Fruit fly (Drosophila melanogaster) whole organism, embryonic: Measurements from ENCODE around the gene Zn72D.
A peak's percentile ranks its signal among the peaks of the same experiment; 100 is the strongest.

Experiments
- Antp ChIP-seq: fragments of 200-800 bp; sonication (Bioruptor generic); optimal IDR thresholded peaks from 3 replicates; lab custom pipeline; 2016; ENCODE audit warnings: missing biosample characterization, missing genetic modification characterization
- Awh ChIP-seq: fragments of 200-800 bp; sonication (Bioruptor generic); IDR thresholded peaks from 2 replicates; pipeline ENCODE4, ENCODE4 v1.3.6; 2022; ENCODE audit warnings: missing biosample characterization, missing genetic modification characterization
- CG11456 ChIP-seq: fragments of 200-800 bp; sonication (Bioruptor generic); IDR thresholded peaks from 3 replicates; pipeline ENCODE4 v1.3.6; 2022; ENCODE audit warnings: missing biosample characterization, missing genetic modification characterization
- CG12236 ChIP-seq: fragments of 200-800 bp; sonication (Bioruptor generic); optimal IDR thresholded peaks from 2 replicates; lab custom pipeline; 2016; ENCODE audit warnings: missing biosample characterization, missing genetic modification characterization
- CG12299 ChIP-seq: fragments of 200-800 bp; sonication (Bioruptor generic); optimal IDR thresholded peaks from 2 replicates; lab custom pipeline; 2018; ENCODE audit warnings: missing biosample characterization, mild to moderate bottlenecking, missing genetic modification characterization
- CG14441 ChIP-seq: fragments of 200-800 bp; sonication (Bioruptor generic); IDR thresholded peaks from 2 replicates; pipeline ENCODE4 v1.3.6; 2022; ENCODE audit warnings: missing biosample characterization, missing genetic modification characterization
- CG1529 ChIP-seq: fragments of 200-800 bp; sonication (Bioruptor generic); optimal IDR thresholded peaks from 3 replicates; lab custom pipeline; 2018; ENCODE audit warnings: missing biosample characterization, missing genetic modification characterization
- CG15514 ChIP-seq: fragments of 200-800 bp; sonication (Bioruptor generic); optimal IDR thresholded peaks from 3 replicates; lab custom pipeline; 2017; ENCODE audit warnings: missing biosample characterization, missing genetic modification characterization, mild to moderate bottlenecking, moderate library complexity, missing genetic modification reagents
- CG15696 ChIP-seq: fragments of 200-800 bp; sonication (Bioruptor generic); optimal IDR thresholded peaks from 2 replicates; lab custom pipeline; 2019; ENCODE audit warnings: missing biosample characterization, mild to moderate bottlenecking, missing genetic modification characterization, moderate library complexity
- CG16779 ChIP-seq: fragments of 200-800 bp; sonication (Bioruptor generic); IDR thresholded peaks from 2 replicates; pipeline ENCODE4 v1.3.6; 2022; ENCODE audit warnings: missing biosample characterization, missing genetic modification characterization
- CG16863 ChIP-seq: fragments of 200-800 bp; sonication (Bioruptor generic); optimal IDR thresholded peaks from 3 replicates; lab custom pipeline; 2016; ENCODE audit warnings: missing biosample characterization, missing genetic modification characterization
- CG18476 ChIP-seq: fragments of 200-800 bp; sonication (Bioruptor generic); optimal IDR thresholded peaks from 2 replicates; lab custom pipeline; 2016; ENCODE audit warnings: missing biosample characterization, mild to moderate bottlenecking, missing genetic modification characterization
- CG2678 ChIP-seq: fragments of 200-800 bp; sonication (Bioruptor generic); optimal IDR thresholded peaks from 3 replicates; lab custom pipeline; 2019; ENCODE audit warnings: missing biosample characterization, mild to moderate bottlenecking, missing genetic modification characterization, moderate library complexity
- CG30403 ChIP-seq: fragments of 200-800 bp; sonication (Bioruptor generic); optimal IDR thresholded peaks from 3 replicates; lab custom pipeline; 2016; ENCODE audit warnings: missing biosample characterization, missing genetic modification characterization
- CG31224 ChIP-seq: fragments of 200-800 bp; sonication (Bioruptor generic); IDR thresholded peaks from 2 replicates; pipeline ENCODE4 v1.3.6; 2022; ENCODE audit warnings: missing biosample characterization, missing genetic modification characterization
- CG4820 ChIP-seq: fragments of 200-800 bp; sonication (Bioruptor generic); optimal IDR thresholded peaks from 3 replicates; lab custom pipeline; 2016; ENCODE audit warnings: missing biosample characterization, missing genetic modification characterization
- CG8359 ChIP-seq: fragments of 200-800 bp; sonication (Bioruptor generic); optimal IDR thresholded peaks from 2 replicates; lab custom pipeline; 2017; ENCODE audit warnings: missing biosample characterization, mild to moderate bottlenecking, missing genetic modification characterization, borderline replicate concordance
- CG9727 ChIP-seq: fragments of 200-800 bp; sonication (Bioruptor generic); optimal IDR thresholded peaks from 3 replicates; lab custom pipeline; 2017; ENCODE audit warnings: missing biosample characterization, mild to moderate bottlenecking, missing genetic modification characterization
- CG9817 ChIP-seq: fragments of 200-800 bp; sonication (Bioruptor generic); optimal IDR thresholded peaks from 2 replicates; lab custom pipeline; 2018; ENCODE audit warnings: missing biosample characterization, mild to moderate bottlenecking, missing genetic modification characterization, moderate library complexity
- Deaf1 ChIP-seq: fragments of 200-800 bp; optimal IDR thresholded peaks from 3 replicates; lab custom pipeline; 2019; ENCODE audit warnings: missing biosample characterization, mild to moderate bottlenecking, missing genetic modification characterization, moderate library complexity
- Doc2 ChIP-seq: fragments of 200-800 bp; sonication (Bioruptor generic); IDR thresholded peaks from 2 replicates; pipeline ENCODE4 v1.3.6; 2022; ENCODE audit warnings: missing biosample characterization, missing genetic modification characterization
- Drgx ChIP-seq: fragments of 200-800 bp; sonication (Bioruptor generic); IDR thresholded peaks from 2 replicates; pipeline ENCODE4 v1.3.6; 2022; ENCODE audit warnings: missing biosample characterization, missing genetic modification characterization
- Eip74EF ChIP-seq, 2 experiments: fragments of 200-800 bp in 1 of 2; fragments of >200 bp in 1 of 2; sonication (Bioruptor generic) in 1 of 2; optimal IDR thresholded peaks; 2 replicates each; lab custom pipeline; 2017 to 2019; ENCODE audit warnings: missing biosample characterization in 2 of 2, missing genetic modification characterization in 2 of 2, mild to moderate bottlenecking in 1 of 2, moderate library complexity in 1 of 2
- Hr78 ChIP-seq, 2 experiments: fragments of 200-800 bp in 1 of 2; fragments of >200 bp in 1 of 2; sonication (Bioruptor generic) in 1 of 2; optimal IDR thresholded peaks; 2 replicates each; lab custom pipeline; 2017 to 2019; ENCODE audit warnings: missing biosample characterization in 2 of 2, missing genetic modification characterization in 2 of 2, mild to moderate bottlenecking in 1 of 2, moderate library complexity in 1 of 2
- Sry-β ChIP-seq: fragments of 200-800 bp; sonication (Bioruptor generic); optimal IDR thresholded peaks from 2 replicates; lab custom pipeline; 2018; ENCODE audit warnings: missing biosample characterization, mild to moderate bottlenecking, missing genetic modification characterization, moderate library complexity
- Stat92E ChIP-seq, 3 experiments: fragments of >200 bp in 2 of 3; fragments of 200-800 bp in 1 of 3; sonication (Bioruptor generic) in 1 of 3; optimal IDR thresholded peaks; 2 replicates each; lab custom pipeline; 2017 to 2019; ENCODE audit warnings: missing biosample characterization in 3 of 3, missing genetic modification characterization in 3 of 3, mild to moderate bottlenecking in 1 of 3, moderate library complexity in 1 of 3
- Tbp ChIP-seq: fragments of >200 bp; optimal IDR thresholded peaks from 2 replicates; lab custom pipeline; 2018; ENCODE audit warnings: missing biosample characterization, missing genetic modification characterization
- Vsx1 ChIP-seq: fragments of 200-800 bp; sonication (Bioruptor generic); optimal IDR thresholded peaks from 2 replicates; lab custom pipeline; 2017; ENCODE audit warnings: missing biosample characterization, mild to moderate bottlenecking, missing genetic modification characterization, missing genetic modification reagents
- ab ChIP-seq: fragments of 200-800 bp; sonication (Bioruptor generic); optimal IDR thresholded peaks from 2 replicates; lab custom pipeline; 2016; ENCODE audit warnings: missing biosample characterization, missing genetic modification characterization
- ac ChIP-seq: fragments of 200-800 bp; sonication (Bioruptor generic); optimal IDR thresholded peaks from 3 replicates; lab custom pipeline; 2017; ENCODE audit warnings: missing biosample characterization, mild to moderate bottlenecking, missing genetic modification characterization
- croc ChIP-seq: fragments of 200-800 bp; sonication (Bioruptor generic); conservative IDR thresholded peaks from 3 replicates; pipeline ENCODE4 v1.3.6; 2022; ENCODE audit warnings: missing biosample characterization, missing genetic modification characterization
- crp ChIP-seq, 2 experiments: fragments of 200-800 bp; sonication (Bioruptor generic); optimal IDR thresholded peaks; 2 replicates in 1 of 2; 3 replicates in 1 of 2; lab custom pipeline; 2017; ENCODE audit warnings: missing biosample characterization in 2 of 2, missing genetic modification characterization in 2 of 2, mild to moderate bottlenecking in 1 of 2, moderate library complexity in 1 of 2
- dimm ChIP-seq: fragments of 200-800 bp; sonication (Bioruptor generic); IDR thresholded peaks from 2 replicates; pipeline ENCODE4 v1.3.6; 2022; ENCODE audit warnings: missing biosample characterization, missing genetic modification characterization
- exex ChIP-seq: fragments of 200-800 bp; sonication (Bioruptor generic); optimal IDR thresholded peaks from 4 replicates; lab custom pipeline; 2018; ENCODE audit warnings: missing biosample characterization, mild to moderate bottlenecking, missing genetic modification characterization, moderate library complexity
- gsb ChIP-seq: fragments of 200-800 bp; sonication (Bioruptor generic); IDR thresholded peaks from 2 replicates; pipeline ENCODE4 v1.3.6; 2022; ENCODE audit warnings: missing biosample characterization, missing genetic modification characterization
- her ChIP-seq: fragments of 200-800 bp; sonication (Bioruptor generic); optimal IDR thresholded peaks from 2 replicates; lab custom pipeline; 2016; ENCODE audit warnings: missing biosample characterization, missing genetic modification characterization
- kay ChIP-seq: fragments of 200-800 bp; sonication (Bioruptor generic); optimal IDR thresholded peaks from 2 replicates; lab custom pipeline; 2016; ENCODE audit warnings: missing biosample characterization, missing genetic modification characterization
- nom ChIP-seq: fragments of 200-800 bp; sonication (Bioruptor generic); optimal IDR thresholded peaks from 2 replicates; lab custom pipeline; 2017; ENCODE audit warnings: missing biosample characterization, missing genetic modification characterization, mild to moderate bottlenecking, moderate library complexity, missing genetic modification reagents
- odd ChIP-seq: fragments of 200-800 bp; sonication (Bioruptor generic); optimal IDR thresholded peaks from 2 replicates; lab custom pipeline; 2017; ENCODE audit warnings: missing biosample characterization, mild to moderate bottlenecking, missing genetic modification characterization
- org-1 ChIP-seq: fragments of 200-800 bp; sonication (Bioruptor generic); optimal IDR thresholded peaks from 2 replicates; lab custom pipeline; 2017; ENCODE audit warnings: missing biosample characterization, missing genetic modification characterization
- p53 ChIP-seq: fragments of 200-800 bp; sonication (Bioruptor generic); optimal IDR thresholded peaks from 2 replicates; lab custom pipeline; 2016; ENCODE audit warnings: missing biosample characterization, missing genetic modification characterization
- ro ChIP-seq: fragments of 200-800 bp; sonication (Bioruptor generic); IDR thresholded peaks from 2 replicates; pipeline ENCODE4 v1.3.6; 2022; ENCODE audit warnings: missing biosample characterization, missing genetic modification characterization
- tio ChIP-seq: fragments of 200-800 bp; sonication (Bioruptor generic); optimal IDR thresholded peaks from 2 replicates; lab custom pipeline; 2017; ENCODE audit warnings: missing biosample characterization, missing genetic modification characterization, inconsistent platforms
- trem ChIP-seq: fragments of 200-800 bp; optimal IDR thresholded peaks from 3 replicates; lab custom pipeline; 2019; ENCODE audit warnings: missing biosample characterization, mild to moderate bottlenecking, missing genetic modification characterization, moderate library complexity
- vfl ChIP-seq: fragments of 200-800 bp; sonication (Bioruptor generic); optimal IDR thresholded peaks from 2 replicates; lab custom pipeline; 2016; ENCODE audit warnings: missing biosample characterization, missing genetic modification characterization
- vnd ChIP-seq: fragments of 200-800 bp; sonication (Bioruptor generic); IDR thresholded peaks from 3 replicates; pipeline ENCODE4 v1.3.6; 2022; ENCODE audit warnings: missing biosample characterization, missing genetic modification characterization; ENCODE audit not compliant: partially characterized antibody
- zen2 ChIP-seq: fragments of 200-800 bp; sonication (Bioruptor generic); IDR thresholded peaks from 3 replicates; pipeline ENCODE4 v1.3.6; 2022; ENCODE audit warnings: missing biosample characterization, missing genetic modification characterization; ENCODE audit not compliant: partially characterized antibody
- zfh1 ChIP-seq: fragments of 200-800 bp; sonication (Bioruptor generic); IDR thresholded peaks from 3 replicates; pipeline ENCODE4 v1.3.6; 2022; ENCODE audit warnings: missing biosample characterization, missing genetic modification characterization
- zfh2 ChIP-seq: fragments of 200-800 bp; sonication (Bioruptor generic); optimal IDR thresholded peaks from 2 replicates; lab custom pipeline; 2016; ENCODE audit warnings: missing biosample characterization, missing genetic modification characterization

Zn72D gene

DNA sequence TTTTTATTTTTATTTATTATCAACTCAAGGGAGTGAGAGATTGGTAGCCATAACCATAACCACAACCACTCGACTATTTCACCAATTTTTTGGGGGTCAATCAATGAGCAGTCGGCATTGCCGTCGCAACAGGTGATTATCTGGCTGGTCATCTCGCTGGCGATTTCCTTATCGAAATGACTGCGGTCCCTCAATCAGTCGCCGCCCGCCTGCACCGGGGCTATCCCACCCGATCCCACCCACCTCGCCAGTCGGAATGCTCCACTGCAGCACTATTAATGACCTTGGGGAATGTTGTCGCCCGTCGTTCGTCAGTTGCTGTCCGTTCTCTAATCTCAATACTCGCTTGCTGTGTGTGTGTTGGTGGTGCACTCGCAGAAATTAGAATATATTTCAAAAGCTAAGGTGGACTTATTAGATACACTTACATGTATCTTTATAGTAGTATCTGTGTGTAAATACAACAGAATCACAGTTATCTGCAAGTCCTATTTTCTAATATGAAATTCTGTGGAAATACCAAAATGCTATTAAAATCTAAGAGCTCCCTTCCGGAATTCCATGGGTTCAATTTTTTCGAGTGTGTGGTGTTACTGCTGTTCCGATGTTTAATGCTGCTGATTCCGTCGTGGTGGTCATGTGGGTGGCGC lies 48.1 kb upstream of the Zn72D start (continued):
- no peak for TF ChIP-seq crp (GFP tag; optimal IDR thresholded peaks at IDR 0.05; lab: Kevin White, UChicago)
- TF ChIP-seq CG2678: peak; percentile 86
- no peak for TF ChIP-seq odd (GFP tag; lab: Kevin White, UChicago)
- TF ChIP-seq Tbp (GFP tag; lab: Kevin White, UChicago): no peak
- peak; percentile 12 for TF ChIP-seq CG1529 (GFP tag; lab: Kevin White, UChicago)
- TF ChIP-seq Stat92E (GFP tag; optimal IDR thresholded peaks at IDR 0.05; lab: Kevin White, UChicago): no peak
- TF ChIP-seq trem (tag; lab: Kevin White, UChicago): no peak
- TF ChIP-seq CG9817: peak; percentile 72
- TF ChIP-seq Eip74EF (GFP tag; optimal IDR thresholded peaks at IDR 0.05; lab: Kevin White, UChicago): peak in 1 of 2 experiments; percentile 25
- TF ChIP-seq her: peak; percentile 42
- no peak for TF ChIP-seq vfl (GFP tag; lab: Kevin White, UChicago)
- TF ChIP-seq Awh (GFP tag; lab: Robert Waterston, UW): no peak
- no peak for TF ChIP-seq CG16779 (GFP tag; lab: Robert Waterston, UW)
- no peak for TF ChIP-seq CG18476
- TF ChIP-seq org-1 (GFP tag; lab: Kevin White, UChicago): peak; percentile 74
- TF ChIP-seq ab (GFP tag; lab: Kevin White, UChicago): no peak
- TF ChIP-seq CG9727 (GFP tag; lab: Kevin White, UChicago): peak; percentile 56
- peak; percentile 43 for TF ChIP-seq tio (GFP tag; lab: Kevin White, UChicago)
- TF ChIP-seq Deaf1 (tag; lab: Kevin White, UChicago): peak; percentile 53
- TF ChIP-seq ac (GFP tag; lab: Kevin White, UChicago): no peak
- no peak for TF ChIP-seq exex (tag; lab: Kevin White, UChicago)
- no peak for TF ChIP-seq zen2 (GFP tag; lab: Robert Waterston, UW)
- TF ChIP-seq Vsx1: no peak
- no peak for TF ChIP-seq gsb
- TF ChIP-seq CG8359 (GFP tag; lab: Kevin White, UChicago): no peak
- 0 out of 3 replicates have a peak, but pooled peaks have one; percentile 16 for TF ChIP-seq vnd (GFP tag; lab: Robert Waterston, UW)
- TF ChIP-seq Drgx (GFP tag; lab: Robert Waterston, UW): no peak
- peak; percentile 21; the same call in 1 of the 2 replicates for TF ChIP-seq ro
- peak; percentile 55 for TF ChIP-seq CG16863 (GFP tag; lab: Kevin White, UChicago)
- TF ChIP-seq CG30403: peak; percentile 67
- peak; percentile 33; the same call in 1 of the 2 replicates for TF ChIP-seq CG14441 (GFP tag; lab: Robert Waterston, UW)
- no peak for TF ChIP-seq Sry-β (GFP tag; lab: Kevin White, UChicago)
- TF ChIP-seq Antp (GFP tag; lab: Kevin White, UChicago): peak; percentile 50
- peak; percentile 34 for TF ChIP-seq kay (GFP tag; lab: Kevin White, UChicago)
- TF ChIP-seq croc (GFP tag; lab: Robert Waterston, UW): peak; percentile 41; the same call in 2 of the 3 replicates
- TF ChIP-seq dimm (GFP tag; lab: Robert Waterston, UW): no peak
- TF ChIP-seq Doc2: no peak
- peak; percentile 33 for TF ChIP-seq CG4820 (GFP tag; lab: Kevin White, UChicago)
- peak; percentile 44 for TF ChIP-seq CG15514 (GFP tag; lab: Kevin White, UChicago)
- TF ChIP-seq p53 (GFP tag; lab: Kevin White, UChicago): no peak
- peak; percentile 58 for TF ChIP-seq zfh2
- no peak for TF ChIP-seq nom (GFP tag; lab: Kevin White, UChicago)
- no peak for TF ChIP-seq CG12299
- no peak for TF ChIP-seq zfh1
- TF ChIP-seq CG31224 (GFP tag; lab: Robert Waterston, UW): no peak
- TF ChIP-seq CG15696 (tag; lab: Kevin White, UChicago): peak; percentile 29
- TF ChIP-seq Hr78 (GFP tag; optimal IDR thresholded peaks at IDR 0.05; lab: Kevin White, UChicago): no peak
- no peak for TF ChIP-seq CG11456 (GFP tag; lab: Robert Waterston, UW)
- TF ChIP-seq CG12236 (GFP tag; lab: Kevin White, UChicago): peak; percentile 16
